Worm (Caenorhabditis elegans) whole organism, late embryonic: ENCODE data around the gene Y119D3B.21.

Source experiments
- C38D4.7 ChIP-seq: fragments of 200-800 bp; sonication (Bioruptor generic); optimal IDR thresholded peaks from 2 replicates; lab custom pipeline; 2018; ENCODE audit warnings: mild to moderate bottlenecking, missing genetic modification characterization, moderate library complexity, missing compliant biosample characterization
- F13H6.1 ChIP-seq: sonication (generic microtip); optimal IDR thresholded peaks from 2 replicates; lab custom pipeline; 2016; ENCODE audit warnings: missing genetic modification characterization, missing compliant biosample characterization
- T23F11.4 ChIP-seq: fragments of 200-800 bp; sonication (Bioruptor generic); optimal IDR thresholded peaks from 2 replicates; lab custom pipeline; 2018; ENCODE audit warnings: mild to moderate bottlenecking, missing genetic modification characterization, missing compliant biosample characterization
- Y22D7AL.16 ChIP-seq: sonication (generic microtip); optimal IDR thresholded peaks from 2 replicates; lab custom pipeline; 2016; ENCODE audit warnings: missing genetic modification characterization, missing compliant biosample characterization
- ahr-1 ChIP-seq: sonication (generic microtip); optimal IDR thresholded peaks from 2 replicates; lab custom pipeline; 2016; ENCODE audit warnings: missing genetic modification characterization, missing compliant biosample characterization
- ama-1 ChIP-seq: fragments of 150-350 bp; optimal IDR thresholded peaks from 2 replicates; lab custom pipeline; 2014
- ceh-18 ChIP-seq: sonication (generic microtip); optimal IDR thresholded peaks from 2 replicates; lab custom pipeline; 2016; ENCODE audit warnings: missing genetic modification characterization, missing compliant biosample characterization
- ceh-19 ChIP-seq: fragments of 200-800 bp; sonication (Bioruptor generic); optimal IDR thresholded peaks from 2 replicates; lab custom pipeline; 2018; ENCODE audit warnings: mild to moderate bottlenecking, missing genetic modification characterization, missing compliant biosample characterization
- ceh-22 ChIP-seq: sonication (generic microtip); optimal IDR thresholded peaks from 2 replicates; lab custom pipeline; 2017; ENCODE audit warnings: missing biosample characterization, missing genetic modification characterization
- ceh-30 ChIP-seq: fragments of 150-350 bp; optimal IDR thresholded peaks from 2 replicates; lab custom pipeline; 2014; ENCODE audit warnings: missing biosample characterization, missing genetic modification characterization
- ceh-31 ChIP-seq: sonication (generic microtip); optimal IDR thresholded peaks from 2 replicates; lab custom pipeline; 2016; ENCODE audit warnings: missing genetic modification characterization, missing compliant biosample characterization
- ceh-34 ChIP-seq: sonication (generic microtip); optimal IDR thresholded peaks from 2 replicates; lab custom pipeline; 2016; ENCODE audit warnings: mild to moderate bottlenecking, missing genetic modification characterization, missing compliant biosample characterization
- ceh-45 ChIP-seq: fragments of 200-800 bp; sonication (Bioruptor generic); IDR thresholded peaks from 2 replicates; pipeline ENCODE4 v1.3.6; 2022; ENCODE audit warnings: missing genetic modification reagents, missing genetic modification characterization, missing compliant biosample characterization
- ceh-9 ChIP-seq: sonication (generic microtip); optimal IDR thresholded peaks from 2 replicates; lab custom pipeline; 2016; ENCODE audit warnings: mild to moderate bottlenecking, missing genetic modification characterization, inconsistent platforms, missing compliant biosample characterization
- che-1 ChIP-seq: sonication (generic microtip); optimal IDR thresholded peaks from 2 replicates; lab custom pipeline; 2016; ENCODE audit warnings: mild to moderate bottlenecking, missing genetic modification characterization, missing compliant biosample characterization
- dmd-4 ChIP-seq: sonication (generic microtip); optimal IDR thresholded peaks from 2 replicates; lab custom pipeline; 2016; ENCODE audit warnings: borderline replicate concordance, missing genetic modification characterization, missing compliant biosample characterization
- dve-1 ChIP-seq: sonication (generic microtip); optimal IDR thresholded peaks from 2 replicates; lab custom pipeline; 2017; ENCODE audit warnings: antibody characterized with exemption, mild to moderate bottlenecking, missing genetic modification characterization, missing compliant biosample characterization
- eyg-1 ChIP-seq: sonication (generic microtip); optimal IDR thresholded peaks from 2 replicates; lab custom pipeline; 2016; ENCODE audit warnings: missing genotype, missing genetic modification characterization, missing compliant biosample characterization
- gmeb-2 ChIP-seq: sonication (generic microtip); optimal IDR thresholded peaks from 2 replicates; lab custom pipeline; 2016; ENCODE audit warnings: missing genetic modification characterization, inconsistent platforms, missing compliant biosample characterization
- hlh-15 ChIP-seq: sonication (generic microtip); optimal IDR thresholded peaks from 2 replicates; lab custom pipeline; 2016; ENCODE audit warnings: missing genetic modification characterization, missing compliant biosample characterization
- hlh-6 ChIP-seq: sonication (generic microtip); optimal IDR thresholded peaks from 2 replicates; lab custom pipeline; 2016; ENCODE audit warnings: missing genotype, missing genetic modification characterization, missing compliant biosample characterization
- odd-2 ChIP-seq: sonication (generic microtip); optimal IDR thresholded peaks from 2 replicates; lab custom pipeline; 2017; ENCODE audit warnings: antibody characterized with exemption, mild to moderate bottlenecking, missing genetic modification characterization, missing compliant biosample characterization
- pag-3 ChIP-seq: sonication (generic microtip); optimal IDR thresholded peaks from 2 replicates; lab custom pipeline; 2016; ENCODE audit warnings: missing compliant biosample characterization, missing genetic modification characterization, borderline replicate concordance
- pat-9 ChIP-seq: fragments of 200-800 bp; sonication (Bioruptor generic); optimal IDR thresholded peaks from 2 replicates; lab custom pipeline; 2018; ENCODE audit warnings: mild to moderate bottlenecking, missing genetic modification characterization, moderate library complexity, missing compliant biosample characterization
- pqm-1 ChIP-seq: sonication (generic microtip); optimal IDR thresholded peaks from 2 replicates; lab custom pipeline; 2016; ENCODE audit warnings: missing genetic modification characterization, missing compliant biosample characterization
- pros-1 ChIP-seq: fragments of 150-350 bp; optimal IDR thresholded peaks from 2 replicates; lab custom pipeline; 2014; ENCODE audit warnings: missing biosample characterization, missing genetic modification reagents, missing genetic modification characterization
- ref-2 ChIP-seq: sonication (generic microtip); optimal IDR thresholded peaks from 2 replicates; lab custom pipeline; 2016; ENCODE audit warnings: missing genetic modification characterization, missing compliant biosample characterization
- sox-4 ChIP-seq: sonication (generic microtip); optimal IDR thresholded peaks from 2 replicates; lab custom pipeline; 2017; ENCODE audit warnings: mild to moderate bottlenecking, missing genetic modification characterization, inconsistent platforms, missing compliant biosample characterization
- syd-9 ChIP-seq: sonication (generic microtip); optimal IDR thresholded peaks from 2 replicates; lab custom pipeline; 2016; ENCODE audit warnings: mild to moderate bottlenecking, missing genetic modification characterization, moderate library complexity, missing compliant biosample characterization
- tbx-2 ChIP-seq: sonication (generic microtip); optimal IDR thresholded peaks from 2 replicates; lab custom pipeline; 2016; ENCODE audit warnings: missing genetic modification characterization, missing compliant biosample characterization
- unc-42 ChIP-seq: sonication (generic microtip); optimal IDR thresholded peaks from 2 replicates; lab custom pipeline; 2016; ENCODE audit warnings: missing genotype, missing genetic modification characterization, missing compliant biosample characterization
- unc-86 ChIP-seq: sonication (generic microtip); optimal IDR thresholded peaks from 2 replicates; lab custom pipeline; 2016; ENCODE audit warnings: missing genetic modification characterization, missing compliant biosample characterization
- zip-5 ChIP-seq: sonication (generic microtip); optimal IDR thresholded peaks from 2 replicates; lab custom pipeline; 2016; ENCODE audit warnings: missing genetic modification characterization, missing compliant biosample characterization
- ztf-16 ChIP-seq: sonication (generic microtip); optimal IDR thresholded peaks from 2 replicates; lab custom pipeline; 2017; ENCODE audit warnings: missing genetic modification characterization, missing compliant biosample characterization

Gene Y119D3B.21

DNA sequence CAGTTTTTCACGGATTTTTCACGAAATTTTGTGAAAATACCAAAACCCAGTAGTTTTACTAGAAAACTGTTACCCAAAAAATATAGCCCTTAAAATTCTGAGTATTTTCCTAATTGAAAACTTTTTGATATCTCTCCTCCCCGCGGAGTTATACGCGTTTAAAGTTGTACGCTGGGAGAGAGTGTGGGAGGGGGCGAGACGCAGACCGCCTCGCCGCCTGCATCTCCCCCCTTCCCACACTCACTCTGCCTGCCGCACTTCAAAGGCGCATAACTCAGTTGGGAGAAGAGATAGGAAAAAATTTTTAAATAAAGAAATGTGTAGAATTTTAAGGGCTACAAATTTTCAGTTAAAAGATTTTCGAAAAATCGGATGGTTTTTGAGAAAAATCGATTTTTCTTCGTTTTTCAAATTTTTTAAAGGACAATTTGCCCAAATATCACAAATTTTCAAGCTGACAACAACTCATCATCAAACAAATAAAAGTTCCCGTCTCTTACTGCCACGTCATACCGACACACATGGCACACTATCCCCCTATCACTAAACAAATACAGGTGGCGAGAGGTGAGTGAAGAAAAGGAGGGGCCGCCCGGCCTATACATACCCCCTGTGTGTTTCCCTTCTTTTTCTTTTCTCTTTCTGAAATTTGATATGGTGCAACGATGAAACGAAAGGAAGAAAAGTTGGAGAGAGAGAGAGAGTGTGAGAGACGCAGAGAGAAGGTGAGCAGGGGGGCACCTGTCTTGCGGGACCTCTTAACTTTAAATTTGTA lies 8.7 kb downstream of the Y119D3B.21 start (continued):
- no peak for TF ChIP-seq ztf-16 (tag; lab: Kevin White, UChicago)
- TF ChIP-seq ahr-1 (tag; lab: Kevin White, UChicago): no peak
- TF ChIP-seq che-1 (tag; lab: Kevin White, UChicago): no peak
- no peak for TF ChIP-seq ref-2 (tag; lab: Kevin White, UChicago)
- peak; percentile 21 for TF ChIP-seq dve-1 (tag; lab: Kevin White, UChicago)
- no peak for TF ChIP-seq syd-9
- peak; percentile 99 for TF ChIP-seq ceh-34 (tag; lab: Kevin White, UChicago)
- no peak for TF ChIP-seq Y22D7AL.16 (tag; lab: Kevin White, UChicago)
- TF ChIP-seq eyg-1: no peak
- TF ChIP-seq pag-3: no peak
- no peak for TF ChIP-seq zip-5 (tag; lab: Kevin White, UChicago)
- no peak for TF ChIP-seq hlh-15 (tag; lab: Kevin White, UChicago)
- TF ChIP-seq dmd-4 (tag; lab: Kevin White, UChicago): no peak
- TF ChIP-seq unc-86 (tag; lab: Kevin White, UChicago): no peak
- TF ChIP-seq pros-1 (tag; lab: Kevin White, UChicago): no peak
- no peak for TF ChIP-seq hlh-6 (tag; lab: Kevin White, UChicago)
- TF ChIP-seq C38D4.7 (GFP tag; lab: Kevin White, UChicago): no peak
- no peak for TF ChIP-seq ceh-9 (tag; lab: Kevin White, UChicago)

ce11 chrIII:1225116-1225515 lies 10.3 kb downstream of the Y119D3B.21 start:
- TF ChIP-seq odd-2 (tag; lab: Kevin White, UChicago) (no peak), sox-4 (tag; lab: Kevin White, UChicago) (no peak), zip-5 (tag; lab: Kevin White, UChicago) (no peak), gmeb-2 (tag; lab: Kevin White, UChicago) (no peak)

DNA sequence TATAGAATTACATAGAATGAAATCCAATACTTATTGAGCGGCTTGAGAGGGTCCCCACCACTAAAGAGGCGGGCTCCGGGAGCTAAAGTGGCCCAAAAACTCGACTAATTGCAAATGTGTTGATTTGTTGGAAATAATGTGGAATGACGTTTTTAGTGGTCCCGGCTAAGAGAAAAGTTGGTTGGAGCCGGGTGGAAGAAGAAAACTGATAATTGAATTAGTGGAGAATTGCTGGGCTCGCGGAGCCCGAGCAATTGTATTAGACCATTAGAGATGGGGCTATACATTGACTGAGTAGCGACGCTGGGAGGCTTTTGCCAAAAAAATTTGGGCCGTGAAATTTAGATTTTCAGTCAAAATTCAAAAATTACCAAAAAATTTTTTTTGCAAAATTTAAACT lies 10.8 kb downstream of the Y119D3B.21 start:
- TF ChIP-seq ceh-34 (tag; lab: Kevin White, UChicago) (peak; percentile 87), ama-1 (lab: Kevin White, UChicago) (no peak), pat-9 (tag; lab: Kevin White, UChicago) (no peak), ceh-19 (GFP tag; lab: Kevin White, UChicago) (peak; percentile 43), unc-42 (tag; lab: Kevin White, UChicago) (peak; percentile 77), ceh-31 (tag; lab: Kevin White, UChicago) (peak; percentile 35)

ce11 chrIII:1226256-1226655 lies 11.5 kb downstream of the Y119D3B.21 start:
- TF ChIP-seq pag-3 (no peak), ceh-30 (tag; lab: Kevin White, UChicago) (no peak), pqm-1 (tag; lab: Kevin White, UChicago) (no peak), T23F11.4 (no peak), syd-9 (no peak), dve-1 (tag; lab: Kevin White, UChicago) (peak; percentile 44), ceh-45 (GFP tag; lab: Robert Waterston, UW) (no peak), F13H6.1 (peak; percentile 1), ceh-9 (tag; lab: Kevin White, UChicago) (no peak), tbx-2 (tag; lab: Kevin White, UChicago) (peak; percentile 14), unc-86 (tag; lab: Kevin White, UChicago) (no peak), ceh-19 (GFP tag; lab: Kevin White, UChicago) (no peak), ceh-18 (tag; lab: Kevin White, UChicago) (peak; percentile 9), ceh-34 (tag; lab: Kevin White, UChicago) (peak; percentile 19), ceh-22 (tag; lab: Kevin White, UChicago) (no peak), eyg-1 (no peak)
- TF ChIP-seq, all 69 proteins: peak for 5
